Fruit fly (Drosophila melanogaster): ENCODE data around the gene ro.
A peak's percentile ranks its signal among the peaks of the same experiment; 100 is the strongest.

ro gene

DNA sequence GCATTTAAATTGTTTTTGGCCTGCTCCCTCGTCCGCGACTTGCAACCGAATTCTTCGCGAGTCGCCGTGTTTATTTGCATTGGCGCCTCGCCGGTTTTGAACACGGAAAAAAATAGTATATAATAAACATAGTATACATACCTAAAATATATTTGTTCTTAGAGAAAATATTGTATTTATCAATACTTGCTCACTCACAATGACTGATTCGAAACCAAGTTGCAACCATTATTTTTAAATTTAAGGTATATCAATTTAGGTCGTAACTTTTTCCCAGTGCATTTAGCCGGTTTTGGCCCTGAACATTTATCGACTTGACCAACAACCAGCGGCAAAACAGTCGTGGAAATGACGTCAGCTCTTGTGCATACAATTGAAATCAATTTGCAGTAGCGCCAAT is 47.5 kb upstream of the ro start (continued):
- no peak for TF ChIP-seq Stat92E (GFP tag; optimal IDR thresholded peaks at IDR 0.05)
- TF ChIP-seq Doc3 (GFP tag; IDR thresholded peaks at IDR 0.05; ENCODE audit: partially characterized antibody): no peak
- TF ChIP-seq ab (GFP tag; optimal IDR thresholded peaks at IDR 0.05): no peak
- no peak for TF ChIP-seq CG6689 (GFP tag; IDR thresholded peaks at IDR 0.05)
- no peak for TF ChIP-seq CG13894 (tag; optimal IDR thresholded peaks at IDR 0.05)
- TF ChIP-seq unpg (GFP tag; optimal IDR thresholded peaks at IDR 0.05): peak; percentile 77
- no peak for TF ChIP-seq bowl (GFP tag; IDR thresholded peaks at IDR 0.05)
- no peak for TF ChIP-seq Dfd (GFP tag; optimal IDR thresholded peaks at IDR 0.05)
- TF ChIP-seq inv (GFP tag; IDR thresholded peaks at IDR 0.05; ENCODE audit: partially characterized antibody): no peak
- TF ChIP-seq so (GFP tag; IDR thresholded peaks at IDR 0.05): no peak
- no peak for TF ChIP-seq Scr (GFP tag; IDR thresholded peaks at IDR 0.05; ENCODE audit: partially characterized antibody)
- TF ChIP-seq Myb (GFP tag; optimal IDR thresholded peaks at IDR 0.05): no peak
- TF ChIP-seq kni (GFP tag; optimal IDR thresholded peaks at IDR 0.05): no peak
- no peak for TF ChIP-seq crc (GFP tag; optimal IDR thresholded peaks at IDR 0.05)
- no peak for TF ChIP-seq Mad (GFP tag; optimal IDR thresholded peaks at IDR 0.05)
- TF ChIP-seq CG12236 (GFP tag; optimal IDR thresholded peaks at IDR 0.05): no peak
- peak; percentile 7 for TF ChIP-seq Fer2 (tag; optimal IDR thresholded peaks at IDR 0.05)
- TF ChIP-seq CG31224 (GFP tag; IDR thresholded peaks at IDR 0.05): no peak
- no peak for TF ChIP-seq ken (GFP tag; IDR thresholded peaks at IDR 0.05)
- peak; percentile 51 for TF ChIP-seq Abd-B (GFP tag; optimal IDR thresholded peaks at IDR 0.05)
- no peak for TF ChIP-seq CG3838 (GFP tag; optimal IDR thresholded peaks at IDR 0.05)
- no peak for TF ChIP-seq CG7928 (GFP tag; optimal IDR thresholded peaks at IDR 0.05)
- TF ChIP-seq CG11695 (GFP tag; IDR thresholded peaks at IDR 0.05): peak; percentile 34; the same call in 1 of the 3 replicates
- TF ChIP-seq Sox102F (GFP tag; optimal IDR thresholded peaks at IDR 0.05): peak; percentile 86
- no peak for TF ChIP-seq gcm2 (GFP tag; optimal IDR thresholded peaks at IDR 0.05)
- no peak for TF ChIP-seq usp (GFP tag; optimal IDR thresholded peaks at IDR 0.05)
- peak; percentile 39 for TF ChIP-seq Hmr (GFP tag; optimal IDR thresholded peaks at IDR 0.05)
- TF ChIP-seq org-1 (GFP tag; optimal IDR thresholded peaks at IDR 0.05): peak; percentile 19
- TF ChIP-seq cato (GFP tag; optimal IDR thresholded peaks at IDR 0.05; ENCODE audit: borderline replicate concordance): no peak
- TF ChIP-seq NFAT (GFP tag; IDR thresholded peaks at IDR 0.05): no peak
- no peak for TF ChIP-seq CG15479 (GFP tag; optimal IDR thresholded peaks at IDR 0.05)
- TF ChIP-seq ttk (GFP tag; IDR thresholded peaks at IDR 0.05): no peak
- TF ChIP-seq salm (tag; optimal IDR thresholded peaks at IDR 0.05): peak; percentile 50
- no peak for TF ChIP-seq CG2199 (GFP tag; IDR thresholded peaks at IDR 0.05)
- no peak for TF ChIP-seq CG14860 (GFP tag; IDR thresholded peaks at IDR 0.05; ENCODE audit: partially characterized antibody)
- no peak for TF ChIP-seq Taf1 (GFP tag; IDR thresholded peaks at IDR 0.05)
- TF ChIP-seq ems (GFP tag; optimal IDR thresholded peaks at IDR 0.05): peak; percentile 33
- TF ChIP-seq CG13296 (GFP tag; optimal IDR thresholded peaks at IDR 0.05): peak; percentile 35
- TF ChIP-seq CG7556 (GFP tag; optimal IDR thresholded peaks at IDR 0.05): peak; percentile 31
- TF ChIP-seq slou (GFP tag; optimal IDR thresholded peaks at IDR 0.05): no peak
- no peak for TF ChIP-seq z (GFP tag; IDR thresholded peaks at IDR 0.05)
- TF ChIP-seq sim (GFP tag; IDR thresholded peaks at IDR 0.05): no peak
- TF ChIP-seq CG11247 (GFP tag; IDR thresholded peaks at IDR 0.05): peak; percentile 14; the same call in 1 of the 2 replicates
- no peak for TF ChIP-seq CG6765 (GFP tag; optimal IDR thresholded peaks at IDR 0.05)
- peak; percentile 49 for TF ChIP-seq CG10147 (GFP tag; optimal IDR thresholded peaks at IDR 0.05)
- TF ChIP-seq psq (GFP tag; optimal IDR thresholded peaks at IDR 0.05): no peak
- TF ChIP-seq CG12155 (GFP tag; optimal IDR thresholded peaks at IDR 0.05): no peak
- TF ChIP-seq CG8765 (GFP tag; IDR thresholded peaks at IDR 0.05): no peak
- peak; percentile 27 for TF ChIP-seq CG13123 (GFP tag; optimal IDR thresholded peaks at IDR 0.05)
- no peak for TF ChIP-seq dimm (GFP tag; IDR thresholded peaks at IDR 0.05)
- no peak for TF ChIP-seq cg (GFP tag; optimal IDR thresholded peaks at IDR 0.05)
- no peak for TF ChIP-seq yki (optimal IDR thresholded peaks at IDR 0.05)

Measured in whole organism, embryonic.